Fruit fly (Drosophila melanogaster) whole organism, wandering third instar larva: Measurements from ENCODE around the gene Tlk.

Experiments used
- OdsH ChIP-seq: fragments of 200-800 bp; sonication (Bioruptor generic); optimal IDR thresholded peaks from 2 replicates; lab custom pipeline; 2016; ENCODE audit warnings: missing biosample characterization, mild to moderate bottlenecking, missing genetic modification characterization
- foxo ChIP-seq, 2 experiments: fragments of 200-800 bp; sonication (Bioruptor generic); optimal IDR thresholded peaks; 2 replicates in 1 of 2; 3 replicates in 1 of 2; lab custom pipeline; 2016 to 2017; ENCODE audit warnings: missing biosample characterization in 2 of 2, missing genetic modification characterization in 2 of 2
- psq ChIP-seq: fragments of 200-800 bp; sonication (Bioruptor generic); optimal IDR thresholded peaks from 3 replicates; lab custom pipeline; 2017; ENCODE audit warnings: missing biosample characterization, mild to moderate bottlenecking, missing genetic modification characterization, moderate library complexity

- TF ChIP-seq foxo (GFP tag; optimal IDR thresholded peaks at IDR 0.05; lab: Kevin White, UChicago): no peak
- no peak for TF ChIP-seq OdsH (GFP tag; lab: Kevin White, UChicago)
- TF ChIP-seq psq: no peak
Measured at dm6 chrX:3688576-3688975, 31.2 kb upstream of the Tlk start.
